Worm (Caenorhabditis elegans) whole organism, L4/young adult: ENCODE results near the gene F43H9.4.

Source experiments
- W03F9.2 ChIP-seq: fragments of 150-350 bp; optimal IDR thresholded peaks from 2 replicates; lab custom pipeline; 2014; ENCODE audit warnings: missing biosample characterization, missing genetic modification characterization
- dao-5 ChIP-seq: sonication (generic microtip); optimal IDR thresholded peaks from 2 replicates; lab custom pipeline; 2016; ENCODE audit warnings: missing genotype, missing genetic modification characterization, moderate library complexity, missing compliant biosample characterization
- him-1 ChIP-seq: sonication (generic microtip); optimal IDR thresholded peaks from 2 replicates; lab custom pipeline; 2016; ENCODE audit warnings: missing genotype, missing genetic modification reagents, missing genetic modification characterization, missing compliant biosample characterization

The F43H9.4 gene

ce11 chrV:8026343-8026742 is at the start of gene F43H9.4:
TSS of gene F43H9.4 (plus strand) at chrV:8026708.
- TF ChIP-seq W03F9.2 (tag; lab: Kevin White, UChicago) (no peak), him-1 (no peak), dao-5 (tag; lab: Kevin White, UChicago) (no peak)

- TF ChIP-seq dao-5 (tag; lab: Kevin White, UChicago) = no peak
Observed at ce11 chrV:7977701-7978461, 48.6 kb upstream of the F43H9.4 start, which contains the start of gene let-413. TSS of gene let-413 (minus strand) at chrV:7977776.

- no peak for TF ChIP-seq him-1
- no peak for TF ChIP-seq dao-5 (tag; lab: Kevin White, UChicago)
- no peak for TF ChIP-seq W03F9.2 (tag; lab: Kevin White, UChicago)
Observed at ce11 chrV:7978798-7979197, 47.7 kb upstream of the F43H9.4 start.

- TF ChIP-seq him-1 = peak; percentile 14
- TF ChIP-seq dao-5 (tag; lab: Kevin White, UChicago) = no peak
- no peak for TF ChIP-seq W03F9.2 (tag; lab: Kevin White, UChicago)
Observed at ce11 chrV:7980370-7980987, 46.0 kb upstream of the F43H9.4 start.

- TF ChIP-seq W03F9.2 (tag; lab: Kevin White, UChicago) = no peak
- TF ChIP-seq him-1 = no peak
- TF ChIP-seq dao-5 (tag; lab: Kevin White, UChicago) = no peak
Observed at ce11 chrV:7980993-7981595, 45.4 kb upstream of the F43H9.4 start, which contains the start of gene F26D11.1. TSS of gene F26D11.1 (plus strand) at chrV:7981545.

ce11 chrV:7983381-7984052 is 43.0 kb upstream of the F43H9.4 start, which contains the start of the genes natb-1 and abhd-12:
TSS of gene natb-1 (minus strand) at chrV:7983431.
TSS of gene abhd-12 (plus strand) at chrV:7983879.
- TF ChIP-seq dao-5 (tag; lab: Kevin White, UChicago) (no peak), him-1 (no peak), W03F9.2 (tag; lab: Kevin White, UChicago) (peak; percentile 75)

- no peak for TF ChIP-seq him-1
- TF ChIP-seq dao-5 (tag; lab: Kevin White, UChicago) = no peak
- TF ChIP-seq W03F9.2 (tag; lab: Kevin White, UChicago) = no peak
Observed at ce11 chrV:7985860-7986259, 40.6 kb upstream of the F43H9.4 start, which contains the start of gene Y97E10AL.1. TSS of gene Y97E10AL.1 (plus strand) at chrV:7986160.

ce11 chrV:7994570-7994969 is 31.9 kb upstream of the F43H9.4 start, which contains the start of gene ceh-76:
TSS of gene ceh-76 (minus strand) at chrV:7994670.
- TF ChIP-seq dao-5 (tag; lab: Kevin White, UChicago) = no peak
- TF ChIP-seq him-1 = no peak
- TF ChIP-seq W03F9.2 (tag; lab: Kevin White, UChicago) = no peak

ce11 chrV:7995165-7995564 is 31.3 kb upstream of the F43H9.4 start:
- no peak for TF ChIP-seq dao-5 (tag; lab: Kevin White, UChicago)
- no peak for TF ChIP-seq W03F9.2 (tag; lab: Kevin White, UChicago)
- no peak for TF ChIP-seq him-1

ce11 chrV:7995878-7996277 is 30.6 kb upstream of the F43H9.4 start, which contains the start of gene Y97E10AR.2:
TSS of gene Y97E10AR.2 (plus strand) at chrV:7996178.
- TF ChIP-seq dao-5 (tag; lab: Kevin White, UChicago) (no peak), him-1 (no peak), W03F9.2 (tag; lab: Kevin White, UChicago) (no peak)

- TF ChIP-seq him-1 (peak; percentile 90), dao-5 (tag; lab: Kevin White, UChicago) (no peak), W03F9.2 (tag; lab: Kevin White, UChicago) (peak; percentile 74)
Observed at ce11 chrV:8000929-8001513, 25.5 kb upstream of the F43H9.4 start, which contains the start of gene Y97E10AR.1. TSS of gene Y97E10AR.1 (plus strand) at chrV:8001463.

ce11 chrV:8005000-8005399 is 21.5 kb upstream of the F43H9.4 start, which contains the start of gene Y97E10AR.8:
TSS of gene Y97E10AR.8 (plus strand) at chrV:8005300.
- no peak for TF ChIP-seq W03F9.2 (tag; lab: Kevin White, UChicago)
- TF ChIP-seq dao-5 (tag; lab: Kevin White, UChicago) = no peak
- no peak for TF ChIP-seq him-1
